Worm (Caenorhabditis elegans) whole organism, L1 larva: ENCODE measurements around the gene K01F9.2.

Experiments
- hlh-17 ChIP-seq: fragments of 200-800 bp; sonication (Bioruptor generic); optimal IDR thresholded peaks from 2 replicates; lab custom pipeline; 2018; ENCODE audit warnings: missing genetic modification characterization, mild to moderate bottlenecking, missing compliant biosample characterization, moderate library complexity, borderline replicate concordance
- nhr-76 ChIP-seq: sonication (generic microtip); optimal IDR thresholded peaks from 2 replicates; lab custom pipeline; 2017; ENCODE audit warnings: missing biosample characterization, missing genetic modification characterization
- tlp-1 ChIP-seq: fragments of 150-350 bp; optimal IDR thresholded peaks from 2 replicates; lab custom pipeline; 2014; ENCODE audit warnings: missing biosample characterization, missing genetic modification characterization
- unc-86 ChIP-seq: sonication (generic microtip); optimal IDR thresholded peaks from 2 replicates; lab custom pipeline; 2016; ENCODE audit warnings: missing genetic modification characterization, missing compliant biosample characterization

- TF ChIP-seq nhr-76 (tag; lab: Kevin White, UChicago): no peak
- TF ChIP-seq hlh-17 (GFP tag; lab: Kevin White, UChicago): no peak
- TF ChIP-seq unc-86 (tag; lab: Kevin White, UChicago): no peak
- no peak for TF ChIP-seq tlp-1 (tag; lab: Kevin White, UChicago)
Measured at ce11 chrIII:8844137-8844536, 32.8 kb downstream of the K01F9.2 start.
